Worm (Caenorhabditis elegans): ENCODE results near the gene F01F1.15.

The F01F1.15 gene

ce11 chrIII:5879291-5879968 lies 10.1 kb upstream of the F01F1.15 start, which contains the start of gene hpo-10:
TSS of gene hpo-10 (plus strand) at chrIII:5879489.
- peak; percentile 3 for TF ChIP-seq lin-40 (tag; optimal IDR thresholded peaks at IDR 0.05)
- TF ChIP-seq hsf-1 (GFP tag; IDR thresholded peaks at IDR 0.05), result 0 out of 2 replicates have a peak, but pooled peaks have one; percentile 38
- TF ChIP-seq dpff-1 (tag; optimal IDR thresholded peaks at IDR 0.05), result peak; percentile 31
- TF ChIP-seq athp-1 (tag; optimal IDR thresholded peaks at IDR 0.05), result no peak
- no peak for TF ChIP-seq ztf-22 (GFP tag; optimal IDR thresholded peaks at IDR 0.05)
- peak; percentile 21; the same call in 1 of the 2 replicates for TF ChIP-seq mcd-1 (GFP tag; IDR thresholded peaks at IDR 0.05)
- TF ChIP-seq let-607 (tag; optimal IDR thresholded peaks at IDR 0.05), result peak in 1 of 2 experiments; percentile 5
- TF ChIP-seq lin-35 (GFP tag; optimal IDR thresholded peaks at IDR 0.05), result peak in 1 of 3 experiments; percentile 15
- TF ChIP-seq repo-1 (tag; optimal IDR thresholded peaks at IDR 0.05), result no peak
- peak; percentile 83 for TF ChIP-seq attf-3 (GFP tag; conservative IDR thresholded peaks at IDR 0.05)
- TF ChIP-seq efl-1 (GFP tag; optimal IDR thresholded peaks at IDR 0.05), result no peak
- TF ChIP-seq B0019.2 (GFP tag; conservative IDR thresholded peaks at IDR 0.05), result no peak
- TF ChIP-seq madf-6 (GFP tag; IDR thresholded peaks at IDR 0.05), result peak; percentile 36; the same call in 1 of the 2 replicates
- TF ChIP-seq let-526 (GFP tag; IDR thresholded peaks at IDR 0.05), result no peak
- no peak for TF ChIP-seq K12H6.12 (tag; optimal IDR thresholded peaks at IDR 0.05)
- TF ChIP-seq F55B11.4 (tag; optimal IDR thresholded peaks at IDR 0.05; ENCODE audit: borderline replicate concordance, insufficient read depth), result no peak

ce11 chrIII:5878215-5878614 lies 8.9 kb upstream of the F01F1.15 start, which contains the start of the genes mig-21 and F01F1.2:
TSS of gene mig-21 (minus strand) at chrIII:5878380.
TSS of gene F01F1.2 (plus strand) at chrIII:5878554.
- TF ChIP-seq hmg-1.2 (GFP tag; IDR thresholded peaks at IDR 0.05), result peak; percentile 88; the same call in 1 of the 2 replicates
- no peak for TF ChIP-seq cebp-1 (GFP tag; IDR thresholded peaks at IDR 0.05)
- peak; percentile 29 for TF ChIP-seq cebp-1 (tag; optimal IDR thresholded peaks at IDR 0.05)
- TF ChIP-seq egl-18 (GFP tag; IDR thresholded peaks at IDR 0.05), result no peak
- TF ChIP-seq lsl-1 (GFP tag; optimal IDR thresholded peaks at IDR 0.05), result peak; percentile 25
- TF ChIP-seq ets-4 (GFP tag; optimal IDR thresholded peaks at IDR 0.05), result no peak

ce11 chrIII:5876867-5877641 lies 7.7 kb upstream of the F01F1.15 start:
- TF ChIP-seq let-526 (GFP tag; IDR thresholded peaks at IDR 0.05) (no peak), nhr-80 (tag; optimal IDR thresholded peaks at IDR 0.05) (peak; percentile 29), chd-7 (tag; optimal IDR thresholded peaks at IDR 0.05) (no peak), him-1 (tag; optimal IDR thresholded peaks at IDR 0.05) (no peak), Y53G8AR.9 (GFP tag; conservative IDR thresholded peaks at IDR 0.05) (no peak), rcor-1 (GFP tag; IDR thresholded peaks at IDR 0.05) (no peak), F39B2.1 (GFP tag; IDR thresholded peaks at IDR 0.05) (no peak), hmg-20 (GFP tag; IDR thresholded peaks at IDR 0.05) (no peak), zim-3 (tag; optimal IDR thresholded peaks at IDR 0.05) (no peak), sptf-2 (GFP tag; optimal IDR thresholded peaks at IDR 0.05) (no peak), F49E8.2 (tag; optimal IDR thresholded peaks at IDR 0.05; ENCODE audit: insufficient read depth) (no peak), ztf-26 (tag; optimal IDR thresholded peaks at IDR 0.05) (peak; percentile 2), unc-130 (GFP tag; optimal IDR thresholded peaks at IDR 0.05) (no peak), rec-8 (tag; optimal IDR thresholded peaks at IDR 0.05) (no peak), unc-62 (GFP tag; optimal IDR thresholded peaks at IDR 0.05) (no peak), F57A8.1 (GFP tag; optimal IDR thresholded peaks at IDR 0.05) (no peak), let-607 (tag; optimal IDR thresholded peaks at IDR 0.05) (peak in 1 of 2 experiments; percentile 27), ekl-4 (GFP tag; IDR thresholded peaks at IDR 0.05) (no peak), Y67H2A.10 (GFP tag; conservative IDR thresholded peaks at IDR 0.05) (no peak), lin-54 (GFP tag; optimal IDR thresholded peaks at IDR 0.05) (peak; percentile 4), hlh-12 (tag; optimal IDR thresholded peaks at IDR 0.05) (no peak), rpc-1 (optimal IDR thresholded peaks at IDR 0.05) (no peak), rpc-1 (tag; optimal IDR thresholded peaks at IDR 0.05) (no peak), lin-40 (tag; optimal IDR thresholded peaks at IDR 0.05) (no peak)

All from whole organism, young adult.